Fruit fly (Drosophila melanogaster) whole organism, embryonic: ENCODE results near the gene CG15514.

ENCODE experiments used
- CG10431 ChIP-seq: fragments of 200-800 bp; sonication (Bioruptor generic); optimal IDR thresholded peaks from 3 replicates; lab custom pipeline; 2018; ENCODE audit warnings: missing biosample characterization, mild to moderate bottlenecking, missing genetic modification characterization
- CG12104 ChIP-seq: fragments of 200-800 bp; sonication (Bioruptor generic); optimal IDR thresholded peaks from 3 replicates; lab custom pipeline; 2016; ENCODE audit warnings: missing biosample characterization, missing genetic modification characterization
- CG12391 ChIP-seq: fragments of 200-800 bp; sonication (Bioruptor generic); optimal IDR thresholded peaks from 3 replicates; lab custom pipeline; 2018; ENCODE audit warnings: missing biosample characterization, mild to moderate bottlenecking, missing genetic modification characterization, moderate library complexity
- CG13123 ChIP-seq: fragments of 200-800 bp; sonication (Bioruptor generic); optimal IDR thresholded peaks from 2 replicates; lab custom pipeline; 2016; ENCODE audit warnings: missing biosample characterization, missing genetic modification characterization
- CG13424 ChIP-seq: fragments of 200-800 bp; sonication (Bioruptor generic); optimal IDR thresholded peaks from 2 replicates; lab custom pipeline; 2019; ENCODE audit warnings: missing biosample characterization, mild to moderate bottlenecking, missing genetic modification characterization, moderate library complexity
- CG15073 ChIP-seq: fragments of 200-800 bp; sonication (Bioruptor generic); optimal IDR thresholded peaks from 2 replicates; lab custom pipeline; 2016; ENCODE audit warnings: missing biosample characterization, missing genetic modification characterization
- CG15514 ChIP-seq: fragments of 200-800 bp; sonication (Bioruptor generic); optimal IDR thresholded peaks from 3 replicates; lab custom pipeline; 2017; ENCODE audit warnings: missing biosample characterization, missing genetic modification characterization, mild to moderate bottlenecking, moderate library complexity, missing genetic modification reagents
- CG2120 ChIP-seq: fragments of 200-800 bp; sonication (Bioruptor generic); optimal IDR thresholded peaks from 3 replicates; lab custom pipeline; 2016; ENCODE audit warnings: missing biosample characterization, missing genetic modification characterization
- CG2712 ChIP-seq: fragments of 200-800 bp; optimal IDR thresholded peaks from 3 replicates; lab custom pipeline; 2019; ENCODE audit warnings: missing biosample characterization, mild to moderate bottlenecking, missing genetic modification characterization, moderate library complexity
- CG33213 ChIP-seq: fragments of 200-800 bp; sonication (Bioruptor generic); optimal IDR thresholded peaks from 3 replicates; lab custom pipeline; 2016; ENCODE audit warnings: missing biosample characterization, missing genetic modification characterization
- CG6654 ChIP-seq: fragments of 200-800 bp; sonication (Bioruptor generic); optimal IDR thresholded peaks from 2 replicates; lab custom pipeline; 2017; ENCODE audit warnings: missing biosample characterization, mild to moderate bottlenecking, missing genetic modification characterization
- CG8359 ChIP-seq: fragments of 200-800 bp; sonication (Bioruptor generic); optimal IDR thresholded peaks from 2 replicates; lab custom pipeline; 2017; ENCODE audit warnings: missing biosample characterization, mild to moderate bottlenecking, missing genetic modification characterization, borderline replicate concordance
- CG8388 ChIP-seq: fragments of 200-800 bp; sonication (Bioruptor generic); optimal IDR thresholded peaks from 2 replicates; lab custom pipeline; 2019; ENCODE audit warnings: missing biosample characterization, mild to moderate bottlenecking, missing genetic modification characterization, moderate library complexity
- CG8765 ChIP-seq: fragments of 200-800 bp; sonication (Bioruptor generic); IDR thresholded peaks from 2 replicates; pipeline ENCODE4 v1.3.6; 2022; ENCODE audit warnings: missing biosample characterization, missing genetic modification characterization
- CrebB ChIP-seq: fragments of 200-800 bp; sonication (Bioruptor generic); optimal IDR thresholded peaks from 3 replicates; lab custom pipeline; 2018; ENCODE audit warnings: missing biosample characterization, mild to moderate bottlenecking, missing genetic modification characterization
- Dek ChIP-seq: fragments of 200-800 bp; sonication (Bioruptor generic); optimal IDR thresholded peaks from 3 replicates; lab custom pipeline; 2019; ENCODE audit warnings: missing biosample characterization, mild to moderate bottlenecking, missing genetic modification characterization, moderate library complexity
- Dip2 ChIP-seq: fragments of 200-800 bp; sonication (Bioruptor generic); IDR thresholded peaks from 2 replicates; pipeline ENCODE4 v1.3.6; 2022; ENCODE audit warnings: missing biosample characterization, missing genetic modification characterization
- Drgx ChIP-seq: fragments of 200-800 bp; sonication (Bioruptor generic); IDR thresholded peaks from 2 replicates; pipeline ENCODE4 v1.3.6; 2022; ENCODE audit warnings: missing biosample characterization, missing genetic modification characterization
- Eip74EF ChIP-seq, 2 experiments: fragments of 200-800 bp in 1 of 2; fragments of >200 bp in 1 of 2; sonication (Bioruptor generic) in 1 of 2; optimal IDR thresholded peaks; 2 replicates each; lab custom pipeline; 2017 to 2019; ENCODE audit warnings: missing biosample characterization in 2 of 2, missing genetic modification characterization in 2 of 2, mild to moderate bottlenecking in 1 of 2, moderate library complexity in 1 of 2
- Fer3 ChIP-seq: fragments of 200-800 bp; sonication (Bioruptor generic); optimal IDR thresholded peaks from 2 replicates; lab custom pipeline; 2018; ENCODE audit warnings: missing biosample characterization, mild to moderate bottlenecking, missing genetic modification characterization, moderate library complexity
- H15 ChIP-seq: fragments of 200-800 bp; sonication (Bioruptor generic); IDR thresholded peaks from 3 replicates; pipeline ENCODE4 v1.3.6; 2022; ENCODE audit warnings: missing biosample characterization, missing genetic modification characterization
- H2.0 ChIP-seq: fragments of 200-800 bp; sonication (Bioruptor generic); IDR thresholded peaks from 2 replicates; pipeline ENCODE4 v1.3.6; 2022; ENCODE audit warnings: missing biosample characterization, missing genetic modification characterization
- HLH54F ChIP-seq: fragments of 200-800 bp; sonication (Bioruptor generic); optimal IDR thresholded peaks from 3 replicates; lab custom pipeline; 2016; ENCODE audit warnings: missing biosample characterization, missing genetic modification characterization
- HmgZ ChIP-seq: fragments of 200-800 bp; sonication (Bioruptor generic); optimal IDR thresholded peaks from 2 replicates; lab custom pipeline; 2018; ENCODE audit warnings: missing biosample characterization, mild to moderate bottlenecking, missing genetic modification characterization
- Hr51 ChIP-seq, 2 experiments: fragments of 200-800 bp; sonication (Bioruptor generic); optimal IDR thresholded peaks; 2 replicates in 1 of 2; 3 replicates in 1 of 2; lab custom pipeline; 2016 to 2018; ENCODE audit warnings: missing biosample characterization in 2 of 2, missing genetic modification characterization in 2 of 2, mild to moderate bottlenecking in 1 of 2, moderate library complexity in 1 of 2
- Kr ChIP-seq: fragments of 200-800 bp; sonication (Bioruptor generic); optimal IDR thresholded peaks from 2 replicates; lab custom pipeline; 2017; ENCODE audit warnings: missing biosample characterization, mild to moderate bottlenecking, missing genetic modification characterization
- MBD-R2 ChIP-seq: fragments of 200-800 bp; sonication (Bioruptor generic); IDR thresholded peaks from 2 replicates; pipeline ENCODE4 v1.3.6; 2022; ENCODE audit warnings: missing biosample characterization, missing genetic modification characterization
- Med ChIP-seq: fragments of 200-800 bp; sonication (Bioruptor generic); peaks from one replicate; lab custom pipeline; 2016; ENCODE audit warnings: missing biosample characterization, missing genetic modification characterization, mild to moderate bottlenecking, inconsistent platforms, moderate library complexity
- Nf-YA ChIP-seq: fragments of 200-800 bp; sonication (Bioruptor generic); IDR thresholded peaks from 2 replicates; pipeline ENCODE4 v1.3.6; 2022; ENCODE audit warnings: missing biosample characterization, missing genetic modification characterization
- Scr ChIP-seq: fragments of 200-800 bp; sonication (Bioruptor generic); IDR thresholded peaks from 2 replicates; pipeline ENCODE4 v1.3.6; 2022; ENCODE audit warnings: missing biosample characterization, missing genetic modification characterization; ENCODE audit not compliant: partially characterized antibody
- TFAM ChIP-seq: fragments of 200-800 bp; sonication (Bioruptor generic); optimal IDR thresholded peaks from 2 replicates; lab custom pipeline; 2017; ENCODE audit warnings: missing biosample characterization, missing genetic modification characterization, inconsistent platforms
- Vsx1 ChIP-seq: fragments of 200-800 bp; sonication (Bioruptor generic); optimal IDR thresholded peaks from 2 replicates; lab custom pipeline; 2017; ENCODE audit warnings: missing biosample characterization, mild to moderate bottlenecking, missing genetic modification characterization, missing genetic modification reagents
- ab ChIP-seq: fragments of 200-800 bp; sonication (Bioruptor generic); optimal IDR thresholded peaks from 2 replicates; lab custom pipeline; 2016; ENCODE audit warnings: missing biosample characterization, missing genetic modification characterization
- al ChIP-seq: fragments of 200-800 bp; sonication (Bioruptor generic); IDR thresholded peaks from 2 replicates; pipeline ENCODE4 v1.3.6; 2022; ENCODE audit warnings: missing biosample characterization, missing genetic modification characterization
- ara ChIP-seq: fragments of 200-800 bp; sonication (Bioruptor generic); IDR thresholded peaks from 2 replicates; pipeline ENCODE4 v1.3.6; 2022; ENCODE audit warnings: missing biosample characterization, missing genetic modification characterization
- dm ChIP-seq: fragments of 200-800 bp; sonication (Bioruptor generic); optimal IDR thresholded peaks from 3 replicates; lab custom pipeline; 2016; ENCODE audit warnings: missing biosample characterization, missing genetic modification characterization
- eve ChIP-seq, 2 experiments: fragments of >200 bp; optimal IDR thresholded peaks; 2 replicates each; lab custom pipeline; 2017; ENCODE audit warnings: missing biosample characterization in 2 of 2, missing genetic modification characterization in 2 of 2
- gem ChIP-seq: fragments of 200-800 bp; sonication (Bioruptor generic); optimal IDR thresholded peaks from 2 replicates; lab custom pipeline; 2019; ENCODE audit warnings: missing biosample characterization, mild to moderate bottlenecking, missing genetic modification characterization, moderate library complexity
- hb ChIP-seq: fragments of 200-800 bp; sonication (Bioruptor generic); IDR thresholded peaks from 3 replicates; pipeline ENCODE4 v1.3.6; 2022; ENCODE audit warnings: missing biosample characterization, missing genetic modification characterization; ENCODE audit not compliant: partially characterized antibody
- her ChIP-seq: fragments of 200-800 bp; sonication (Bioruptor generic); optimal IDR thresholded peaks from 2 replicates; lab custom pipeline; 2016; ENCODE audit warnings: missing biosample characterization, missing genetic modification characterization
- jigr1 ChIP-seq: fragments of 200-800 bp; sonication (Bioruptor generic); IDR thresholded peaks from 3 replicates; pipeline ENCODE4 v1.3.6; 2022; ENCODE audit warnings: missing biosample characterization, missing genetic modification characterization
- lbe ChIP-seq: fragments of 200-800 bp; sonication (Bioruptor generic); optimal IDR thresholded peaks from 2 replicates; lab custom pipeline; 2016; ENCODE audit warnings: missing biosample characterization, mild to moderate bottlenecking, missing genetic modification characterization
- lmd ChIP-seq: fragments of 200-800 bp; sonication (Bioruptor generic); IDR thresholded peaks from 2 replicates; pipeline ENCODE4 v1.3.6; 2022; ENCODE audit warnings: missing biosample characterization, missing genetic modification characterization
- lola ChIP-seq, 3 experiments: fragments of >200 bp in 2 of 3; fragments of 200-800 bp in 1 of 3; sonication (Bioruptor generic) in 1 of 3; optimal IDR thresholded peaks; 2 replicates each; lab custom pipeline; 2017 to 2019; ENCODE audit warnings: missing biosample characterization in 3 of 3, missing genetic modification characterization in 3 of 3, mild to moderate bottlenecking in 1 of 3, moderate library complexity in 1 of 3
- mld ChIP-seq: fragments of 200-800 bp; sonication (Bioruptor generic); IDR thresholded peaks from 3 replicates; pipeline ENCODE4 v1.3.6; 2022; ENCODE audit warnings: missing biosample characterization, missing genetic modification characterization; ENCODE audit not compliant: partially characterized antibody
- otp ChIP-seq: fragments of 200-800 bp; sonication (Bioruptor generic); IDR thresholded peaks from 3 replicates; pipeline ENCODE4, ENCODE4 v1.3.6; 2022; ENCODE audit warnings: missing biosample characterization, missing genetic modification characterization
- salm ChIP-seq: fragments of 200-800 bp; sonication (Bioruptor generic); optimal IDR thresholded peaks from 2 replicates; lab custom pipeline; 2018; ENCODE audit warnings: missing biosample characterization, mild to moderate bottlenecking, missing genetic modification characterization
- sob ChIP-seq: fragments of 200-800 bp; sonication (Bioruptor generic); IDR thresholded peaks from 2 replicates; pipeline ENCODE4 v1.3.6; 2022; ENCODE audit warnings: missing biosample characterization, missing genetic modification characterization
- vfl ChIP-seq: fragments of 200-800 bp; sonication (Bioruptor generic); optimal IDR thresholded peaks from 2 replicates; lab custom pipeline; 2016; ENCODE audit warnings: missing biosample characterization, missing genetic modification characterization

Gene CG15514

dm6 chr3R:29903775-29904356 lies 42.6 kb upstream of the CG15514 start, which contains the start of gene CG15517 (continued):
- TF ChIP-seq Scr (GFP tag; lab: Robert Waterston, UW) (no peak), eve (GFP tag; optimal IDR thresholded peaks at IDR 0.05; lab: Kevin White, UChicago) (no peak), Vsx1 (GFP tag; lab: Kevin White, UChicago) (no peak), CG8765 (GFP tag; lab: Robert Waterston, UW) (no peak), TFAM (no peak), Med (GFP tag; lab: Kevin White, UChicago) (peak; percentile 66), CG2120 (GFP tag; lab: Kevin White, UChicago) (peak; percentile 12), vfl (GFP tag; lab: Kevin White, UChicago) (no peak), CG33213 (GFP tag; lab: Kevin White, UChicago) (no peak), sob (GFP tag; lab: Robert Waterston, UW) (no peak), CG13424 (tag; lab: Kevin White, UChicago) (peak; percentile 4), al (GFP tag; lab: Robert Waterston, UW) (no peak), dm (GFP tag; lab: Kevin White, UChicago) (no peak), lbe (GFP tag; lab: Kevin White, UChicago) (no peak), CG12104 (GFP tag; lab: Kevin White, UChicago) (no peak), Kr (GFP tag; lab: Kevin White, UChicago) (no peak), CG10431 (no peak), CG15073 (GFP tag; lab: Kevin White, UChicago) (no peak), HLH54F (GFP tag; lab: Kevin White, UChicago) (no peak), Dip2 (GFP tag; lab: Robert Waterston, UW) (peak; percentile 18; the same call in 1 of the 2 replicates), lmd (no peak; the same call in 1 of the 2 replicates), CG8388 (GFP tag; lab: Kevin White, UChicago) (no peak), salm (tag; lab: Kevin White, UChicago) (no peak), Nf-YA (GFP tag; lab: Robert Waterston, UW) (no peak), CG6654 (GFP tag; lab: Kevin White, UChicago) (no peak), Fer3 (tag; lab: Kevin White, UChicago) (peak; percentile 17), lola (GFP tag; optimal IDR thresholded peaks at IDR 0.05; lab: Kevin White, UChicago) (no peak), CrebB (tag; lab: Kevin White, UChicago) (no peak), CG15514 (GFP tag; lab: Kevin White, UChicago) (no peak), CG13123 (no peak), CG8359 (GFP tag; lab: Kevin White, UChicago) (no peak), gem (peak; percentile 26), mld (GFP tag; lab: Robert Waterston, UW) (no peak), Dek (tag; lab: Kevin White, UChicago) (peak; percentile 62), ara (no peak), CG12391 (peak; percentile 3), Eip74EF (GFP tag; optimal IDR thresholded peaks at IDR 0.05; lab: Kevin White, UChicago) (no peak), Hr51 (GFP tag; optimal IDR thresholded peaks at IDR 0.05; lab: Kevin White, UChicago) (peak in 1 of 2 experiments; percentile 9), her (GFP tag; lab: Kevin White, UChicago) (no peak), hb (GFP tag; lab: Robert Waterston, UW) (no peak), H15 (GFP tag; lab: Robert Waterston, UW) (no peak), otp (no peak), MBD-R2 (GFP tag; lab: Robert Waterston, UW) (peak; percentile 29; the same call in 1 of the 2 replicates), Drgx (no peak), H2.0 (GFP tag; lab: Robert Waterston, UW) (no peak), HmgZ (tag; lab: Kevin White, UChicago) (peak; percentile 52), CG2712 (tag; lab: Kevin White, UChicago) (no peak), ab (GFP tag; lab: Kevin White, UChicago) (no peak), jigr1 (no peak)
